Worm (Caenorhabditis elegans) whole organism, L1 larva: ENCODE measurements around the gene H20J04.4.

ENCODE experiments used
- C34B4.2 ChIP-seq: sonication (generic microtip); optimal IDR thresholded peaks from 2 replicates; lab custom pipeline; 2017; ENCODE audit warnings: mild to moderate bottlenecking, missing genetic modification characterization, missing compliant biosample characterization
- alr-1 ChIP-seq: fragments of 200-800 bp; sonication (Bioruptor generic); optimal IDR thresholded peaks from 2 replicates; lab custom pipeline; 2018; ENCODE audit warnings: borderline replicate concordance, mild to moderate bottlenecking, missing genetic modification characterization, missing compliant biosample characterization
- fos-1 ChIP-seq: fragments of 150-350 bp; optimal IDR thresholded peaks from 2 replicates; lab custom pipeline; 2014; ENCODE audit warnings: missing biosample characterization, missing genetic modification characterization
- lin-39 ChIP-seq: fragments of 150-350 bp; optimal IDR thresholded peaks from 2 replicates; lab custom pipeline; 2014; ENCODE audit warnings: missing biosample characterization, missing genetic modification reagents, missing genetic modification characterization
- mab-9 ChIP-seq: fragments of 200-800 bp; sonication (Bioruptor generic); IDR thresholded peaks from 2 replicates; pipeline ENCODE4 v1.3.6; 2022; ENCODE audit warnings: missing genetic modification reagents, missing genetic modification characterization, missing compliant biosample characterization
- nhr-20 ChIP-seq: sonication (generic microtip); optimal IDR thresholded peaks from 2 replicates; lab custom pipeline; 2016; ENCODE audit warnings: mild to moderate bottlenecking, missing genetic modification characterization, missing compliant biosample characterization
- nhr-237 ChIP-seq: fragments of 150-350 bp; optimal IDR thresholded peaks from 2 replicates; lab custom pipeline; 2014; ENCODE audit warnings: missing biosample characterization, missing genetic modification characterization
- nhr-77 ChIP-seq: fragments of 150-350 bp; optimal IDR thresholded peaks from 2 replicates; lab custom pipeline; 2014; ENCODE audit warnings: missing biosample characterization, missing genetic modification characterization
- nhr-84 ChIP-seq: sonication (generic microtip); optimal IDR thresholded peaks from 2 replicates; lab custom pipeline; 2017; ENCODE audit warnings: missing biosample characterization, missing genetic modification characterization
- pqm-1 ChIP-seq: sonication (generic microtip); optimal IDR thresholded peaks from 3 replicates; lab custom pipeline; 2017; ENCODE audit warnings: missing biosample characterization, missing genetic modification characterization
- rnt-1 ChIP-seq: sonication (generic microtip); optimal IDR thresholded peaks from 2 replicates; lab custom pipeline; 2016; ENCODE audit warnings: mild to moderate bottlenecking, missing genetic modification characterization, moderate library complexity, missing compliant biosample characterization
- snpc-4 ChIP-seq: fragments of 150-350 bp; optimal IDR thresholded peaks from 2 replicates; lab custom pipeline; 2014; ENCODE audit warnings: missing biosample characterization, missing genetic modification characterization
- sox-4 ChIP-seq: sonication (generic microtip); optimal IDR thresholded peaks from 2 replicates; lab custom pipeline; 2016; ENCODE audit warnings: missing genetic modification characterization, missing compliant biosample characterization
- unc-62 ChIP-seq: fragments of 150-350 bp; optimal IDR thresholded peaks from 2 replicates; lab custom pipeline; 2014; ENCODE audit warnings: missing biosample characterization, missing genetic modification reagents, missing genetic modification characterization
- vab-15 ChIP-seq: sonication (generic microtip); optimal IDR thresholded peaks from 2 replicates; lab custom pipeline; 2017; ENCODE audit warnings: missing genotype, mild to moderate bottlenecking, missing genetic modification characterization, missing compliant biosample characterization
- zag-1 ChIP-seq: fragments of 150-350 bp; optimal IDR thresholded peaks from 2 replicates; lab custom pipeline; 2014; ENCODE audit warnings: missing biosample characterization, missing genetic modification characterization

The H20J04.4 gene

ce11 chrII:4383306-4383705 lies 54.5 kb downstream of the H20J04.4 start, which contains the start of gene fkh-6:
fkh-6 (minus strand) TSS chrII:4383406.
- TF ChIP-seq unc-62 (no peak), rnt-1 (no peak), C34B4.2 (tag; lab: Kevin White, UChicago) (no peak), lin-39 (no peak), nhr-77 (no peak), fos-1 (tag; lab: Kevin White, UChicago) (no peak), mab-9 (GFP tag; lab: Robert Waterston, UW) (no peak), zag-1 (tag; lab: Kevin White, UChicago) (no peak), vab-15 (tag; lab: Kevin White, UChicago) (no peak), pqm-1 (tag; lab: Kevin White, UChicago) (no peak), nhr-20 (tag; lab: Kevin White, UChicago) (no peak), nhr-237 (tag; lab: Kevin White, UChicago) (no peak), alr-1 (no peak), nhr-84 (tag; lab: Kevin White, UChicago) (no peak), snpc-4 (tag; lab: Kevin White, UChicago) (no peak), sox-4 (tag; lab: Kevin White, UChicago) (no peak)
